Worm (Caenorhabditis elegans): ENCODE measurements around the gene Y44A6C.2.

DNA sequence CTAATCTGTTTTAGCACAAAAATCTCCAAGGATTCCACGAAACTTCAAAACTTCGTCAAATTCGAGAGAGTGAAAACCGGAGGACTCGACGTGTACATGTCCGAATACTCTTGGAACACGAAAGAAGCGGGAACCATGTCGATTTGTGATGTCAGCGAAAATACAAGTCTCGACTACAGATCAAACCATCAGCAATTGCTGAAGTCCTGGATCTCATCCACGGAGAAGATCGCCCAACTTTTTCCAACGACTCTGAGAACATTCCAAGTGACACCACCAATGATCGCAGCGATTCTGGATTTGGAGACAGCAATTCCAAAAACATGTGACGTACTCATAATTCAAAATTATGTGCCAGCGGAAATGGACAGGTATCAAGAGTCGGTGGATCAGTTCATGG, 413 bp downstream of the Y44A6C.2 start:
- TF ChIP-seq snpc-4 (tag; optimal IDR thresholded peaks at IDR 0.05): no peak
- no peak for TF ChIP-seq zag-1 (tag; optimal IDR thresholded peaks at IDR 0.05)
- no peak for TF ChIP-seq tbx-2 (tag; optimal IDR thresholded peaks at IDR 0.05)
- TF ChIP-seq nhr-12 (tag; optimal IDR thresholded peaks at IDR 0.05): no peak
- TF ChIP-seq ceh-82 (tag; optimal IDR thresholded peaks at IDR 0.05): no peak
- TF ChIP-seq nhr-11 (tag; optimal IDR thresholded peaks at IDR 0.05): no peak
- no peak for TF ChIP-seq ama-1 (optimal IDR thresholded peaks at IDR 0.05)
- TF ChIP-seq nhr-67 (tag; optimal IDR thresholded peaks at IDR 0.05): no peak
- no peak for TF ChIP-seq nhr-25 (tag; optimal IDR thresholded peaks at IDR 0.05)
- TF ChIP-seq ZK546.5 (tag; optimal IDR thresholded peaks at IDR 0.05): no peak
- no peak for TF ChIP-seq nhr-76 (tag; optimal IDR thresholded peaks at IDR 0.05)
- no peak for TF ChIP-seq ceh-16 (tag; optimal IDR thresholded peaks at IDR 0.05)
- TF ChIP-seq lin-39 (tag; optimal IDR thresholded peaks at IDR 0.05): no peak

All from whole organism, L3 larva.